Worm (Caenorhabditis elegans): Measurements from ENCODE around the gene H03E18.1.

The H03E18.1 gene

DNA sequence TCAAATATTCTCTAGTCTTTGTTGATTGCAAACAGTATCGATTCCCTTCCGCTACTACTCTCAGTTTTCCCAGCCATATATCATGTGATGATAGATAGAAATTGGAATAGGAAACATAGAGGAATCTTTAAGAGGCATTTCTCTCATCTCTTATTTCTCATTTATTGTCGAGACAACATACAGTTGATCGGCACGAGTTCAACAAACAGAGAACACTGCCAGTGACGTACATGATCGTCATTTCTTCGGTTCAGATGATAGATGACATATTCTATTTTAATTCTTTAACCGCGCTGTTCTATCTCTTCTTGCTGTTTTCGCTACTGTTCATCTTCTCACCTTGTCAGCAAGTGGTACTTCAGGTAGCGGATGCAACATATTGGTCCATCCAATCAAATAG, 32.5 kb upstream of the H03E18.1 start:
- TF ChIP-seq ama-1 (optimal IDR thresholded peaks at IDR 0.05) (no peak), B0310.2 (tag; optimal IDR thresholded peaks at IDR 0.05) (no peak), tbx-11 (GFP tag; IDR thresholded peaks at IDR 0.05) (no peak), hmg-4 (GFP tag; optimal IDR thresholded peaks at IDR 0.05) (no peak), sea-1 (GFP tag; conservative IDR thresholded peaks at IDR 0.05) (no peak), scrt-1 (GFP tag; IDR thresholded peaks at IDR 0.05) (no peak), hnd-1 (tag; optimal IDR thresholded peaks at IDR 0.05) (no peak), pes-1 (GFP tag; IDR thresholded peaks at IDR 0.05) (no peak), ets-7 (tag; optimal IDR thresholded peaks at IDR 0.05) (no peak), ceh-36 (tag; optimal IDR thresholded peaks at IDR 0.05) (no peak), aly-1 (tag; optimal IDR thresholded peaks at IDR 0.05) (no peak), tbx-37 (GFP tag; conservative IDR thresholded peaks at IDR 0.05) (no peak), tra-4 (tag; optimal IDR thresholded peaks at IDR 0.05) (no peak), ceh-13 (GFP tag; optimal IDR thresholded peaks at IDR 0.05) (no peak), flt-1 (GFP tag; IDR thresholded peaks at IDR 0.05) (no peak), hmbx-1 (tag; optimal IDR thresholded peaks at IDR 0.05) (no peak), F13C5.2 (tag; optimal IDR thresholded peaks at IDR 0.05) (no peak)

DNA sequence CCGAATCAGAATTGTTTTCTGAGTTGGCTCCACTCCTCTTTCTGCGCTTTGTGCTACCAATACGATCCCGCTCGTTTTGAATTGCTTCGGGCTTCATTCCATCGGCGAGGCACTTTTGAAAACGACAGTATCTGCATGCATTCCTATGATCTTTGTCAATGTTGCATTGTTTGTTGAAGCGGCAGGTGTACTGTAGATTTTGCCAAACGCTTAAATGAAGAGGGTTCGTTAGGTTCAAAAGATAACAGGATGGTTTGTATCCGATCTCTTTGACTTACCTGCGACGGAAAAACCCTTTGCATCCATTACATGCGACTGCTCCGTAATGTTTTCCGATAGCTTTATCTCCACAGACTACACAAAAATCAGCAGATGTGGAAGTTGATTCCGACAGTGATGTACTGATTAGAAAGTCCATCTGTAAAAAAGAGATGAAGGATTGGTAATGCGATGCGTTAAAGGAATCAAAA, 31.9 kb upstream of the H03E18.1 start, which contains the start of gene nhr-14:
Gene nhr-14, minus strand, starts transcription at position 420 of the 470 bp plus-strand sequence.
- TF ChIP-seq B0310.2 (tag; optimal IDR thresholded peaks at IDR 0.05), result no peak
- no peak for TF ChIP-seq tbx-37 (GFP tag; conservative IDR thresholded peaks at IDR 0.05)

DNA sequence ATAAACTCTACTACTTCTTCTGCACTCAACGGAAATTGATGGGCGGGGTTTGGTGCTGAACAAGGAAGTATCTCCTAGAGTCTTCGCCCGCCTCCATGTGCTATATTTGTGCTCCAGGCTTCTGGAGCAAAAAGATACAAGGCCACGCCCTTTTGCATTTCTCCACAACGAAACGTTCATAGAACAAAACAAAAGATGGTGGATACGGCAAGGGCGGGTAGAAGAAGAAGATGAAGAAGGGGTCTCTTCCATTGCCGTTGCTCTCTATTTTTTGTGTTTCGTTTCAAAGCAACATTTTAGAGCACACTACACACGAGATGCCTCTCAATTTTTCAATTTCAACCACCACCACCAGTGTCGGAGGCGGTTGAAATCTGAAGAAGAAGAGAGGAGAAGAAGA, 31.4 kb upstream of the H03E18.1 start:
- TF ChIP-seq ceh-13 (GFP tag; optimal IDR thresholded peaks at IDR 0.05) (no peak), hnd-1 (tag; optimal IDR thresholded peaks at IDR 0.05) (no peak), pes-1 (GFP tag; IDR thresholded peaks at IDR 0.05) (no peak), tra-4 (tag; optimal IDR thresholded peaks at IDR 0.05) (no peak), ets-7 (tag; optimal IDR thresholded peaks at IDR 0.05) (no peak), flt-1 (GFP tag; IDR thresholded peaks at IDR 0.05) (no peak), tbx-11 (GFP tag; IDR thresholded peaks at IDR 0.05) (no peak), tbx-37 (GFP tag; conservative IDR thresholded peaks at IDR 0.05) (no peak), hmbx-1 (tag; optimal IDR thresholded peaks at IDR 0.05) (no peak), sea-1 (GFP tag; conservative IDR thresholded peaks at IDR 0.05) (no peak), F13C5.2 (tag; optimal IDR thresholded peaks at IDR 0.05) (no peak)

DNA sequence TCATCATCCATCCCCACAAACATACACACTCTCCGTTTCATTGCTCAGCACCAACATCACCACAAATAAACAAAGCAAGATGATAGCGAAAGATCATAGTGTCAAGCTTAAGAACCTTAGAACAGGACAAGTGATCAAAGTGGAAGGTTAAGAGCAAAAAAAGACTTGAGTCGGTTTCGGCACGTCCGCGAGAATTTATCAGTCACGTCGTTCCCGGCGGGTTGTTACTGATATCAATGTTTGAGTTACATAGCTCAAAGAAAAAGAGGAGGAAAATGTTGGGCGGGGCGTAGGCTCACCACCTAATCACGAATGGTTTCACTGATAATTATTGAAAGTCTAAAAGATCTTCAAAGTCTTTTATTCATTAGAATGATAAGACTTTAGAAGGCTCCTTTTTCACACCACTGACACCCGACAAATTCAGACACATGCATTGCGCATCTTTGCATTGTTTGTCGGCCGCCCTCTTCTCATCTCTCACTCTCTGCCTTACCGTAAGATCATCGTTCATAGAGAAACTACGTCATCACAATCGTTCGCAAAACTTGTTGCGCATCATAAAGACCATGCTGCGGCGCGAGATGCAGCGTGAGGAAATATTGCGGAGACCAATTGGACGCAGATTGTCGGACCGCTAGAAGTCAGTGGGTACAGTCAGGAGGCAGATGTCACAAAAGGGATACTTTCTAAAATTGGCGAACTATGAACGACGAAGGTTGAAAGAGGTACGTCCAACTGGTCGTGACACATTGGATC, 30.4 kb upstream of the H03E18.1 start:
- no peak for TF ChIP-seq F13C5.2 (tag; optimal IDR thresholded peaks at IDR 0.05)
- no peak for TF ChIP-seq scrt-1 (GFP tag; IDR thresholded peaks at IDR 0.05)
- TF ChIP-seq sea-1 (GFP tag; conservative IDR thresholded peaks at IDR 0.05), result no peak
- TF ChIP-seq hmg-4 (GFP tag; optimal IDR thresholded peaks at IDR 0.05), result no peak
- TF ChIP-seq ama-1 (optimal IDR thresholded peaks at IDR 0.05), result no peak
- no peak for TF ChIP-seq hmbx-1 (tag; optimal IDR thresholded peaks at IDR 0.05)
- no peak for TF ChIP-seq pes-1 (GFP tag; IDR thresholded peaks at IDR 0.05)
- TF ChIP-seq ceh-36 (tag; optimal IDR thresholded peaks at IDR 0.05), result no peak
- TF ChIP-seq aly-1 (tag; optimal IDR thresholded peaks at IDR 0.05), result no peak
- TF ChIP-seq flt-1 (GFP tag; IDR thresholded peaks at IDR 0.05), result no peak
- no peak for TF ChIP-seq tbx-37 (GFP tag; conservative IDR thresholded peaks at IDR 0.05)
- TF ChIP-seq ets-7 (tag; optimal IDR thresholded peaks at IDR 0.05), result no peak
- no peak for TF ChIP-seq B0310.2 (tag; optimal IDR thresholded peaks at IDR 0.05)
- no peak for TF ChIP-seq hnd-1 (tag; optimal IDR thresholded peaks at IDR 0.05)
- TF ChIP-seq tbx-11 (GFP tag; IDR thresholded peaks at IDR 0.05), result no peak
- TF ChIP-seq tra-4 (tag; optimal IDR thresholded peaks at IDR 0.05), result no peak

DNA sequence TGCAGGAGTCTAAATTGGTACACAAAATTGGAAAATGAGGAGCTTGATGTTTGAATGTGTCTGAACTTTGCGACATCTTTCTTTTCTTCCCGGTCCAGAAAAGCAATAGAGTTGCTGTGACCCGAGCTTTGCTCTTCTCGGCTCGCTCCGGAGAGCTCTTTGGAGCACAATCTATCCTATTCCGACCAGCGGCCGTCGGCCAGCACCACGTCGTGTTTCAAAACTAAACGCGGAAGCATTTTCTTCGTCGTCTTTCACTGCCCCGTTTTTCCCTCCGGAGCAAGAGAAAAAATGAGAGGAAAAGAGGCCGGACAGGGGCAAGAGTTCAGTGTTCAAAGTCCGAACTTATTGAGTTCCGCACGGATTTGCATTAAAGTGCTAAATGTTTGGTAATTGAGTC, 28.6 kb upstream of the H03E18.1 start:
- TF ChIP-seq B0310.2 (tag; optimal IDR thresholded peaks at IDR 0.05) (no peak), ama-1 (optimal IDR thresholded peaks at IDR 0.05) (no peak), scrt-1 (GFP tag; IDR thresholded peaks at IDR 0.05) (no peak), ets-7 (tag; optimal IDR thresholded peaks at IDR 0.05) (no peak), tra-4 (tag; optimal IDR thresholded peaks at IDR 0.05) (no peak), ceh-36 (tag; optimal IDR thresholded peaks at IDR 0.05) (no peak), tbx-37 (GFP tag; conservative IDR thresholded peaks at IDR 0.05) (no peak), ceh-13 (GFP tag; optimal IDR thresholded peaks at IDR 0.05) (no peak), pes-1 (GFP tag; IDR thresholded peaks at IDR 0.05) (no peak), sea-1 (GFP tag; conservative IDR thresholded peaks at IDR 0.05) (no peak), tbx-11 (GFP tag; IDR thresholded peaks at IDR 0.05) (no peak), hnd-1 (tag; optimal IDR thresholded peaks at IDR 0.05) (no peak), aly-1 (tag; optimal IDR thresholded peaks at IDR 0.05) (no peak), F13C5.2 (tag; optimal IDR thresholded peaks at IDR 0.05) (no peak), flt-1 (GFP tag; IDR thresholded peaks at IDR 0.05) (no peak), hmg-4 (GFP tag; optimal IDR thresholded peaks at IDR 0.05) (no peak), hmbx-1 (tag; optimal IDR thresholded peaks at IDR 0.05) (no peak)

DNA sequence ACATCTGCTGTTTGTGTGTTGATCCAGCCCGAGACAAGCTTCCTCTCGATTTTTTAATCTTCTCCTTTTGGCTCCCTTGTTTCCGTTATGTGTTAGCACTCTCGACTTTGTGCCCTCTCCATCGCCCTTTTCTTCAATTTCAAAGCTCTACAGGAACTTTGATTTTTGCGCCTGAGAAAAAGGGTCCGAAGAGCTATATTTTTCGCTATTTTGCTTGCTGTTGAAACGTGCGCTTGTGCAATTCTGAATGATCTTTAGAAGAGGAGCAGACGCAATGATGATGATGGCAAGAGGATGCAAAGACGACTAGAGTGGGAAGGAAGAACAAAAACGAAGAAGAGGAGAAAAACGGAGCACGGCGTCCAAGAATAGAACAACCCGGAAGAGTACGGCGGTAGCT, 26.0 kb upstream of the H03E18.1 start:
- TF ChIP-seq scrt-1 (GFP tag; IDR thresholded peaks at IDR 0.05) (no peak), tbx-37 (GFP tag; conservative IDR thresholded peaks at IDR 0.05) (no peak)

DNA sequence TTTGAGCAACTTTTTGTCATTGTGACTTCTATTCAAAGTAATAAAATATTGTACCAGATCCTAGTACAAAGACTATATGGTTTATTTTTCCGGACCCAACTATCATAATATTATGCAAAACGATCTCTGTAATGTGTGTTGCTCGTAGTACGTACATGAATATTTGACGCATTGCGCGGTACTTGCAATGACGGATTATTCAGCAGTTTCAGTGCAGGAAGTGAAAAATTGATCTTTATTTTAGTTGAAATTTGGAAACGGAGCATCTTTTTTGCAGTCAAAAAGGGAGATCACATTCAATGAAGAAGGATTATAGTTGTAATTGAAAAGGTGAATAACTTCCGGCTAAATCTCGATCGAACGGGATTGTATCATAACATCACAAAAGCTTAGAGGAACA, 23.7 kb upstream of the H03E18.1 start:
- no peak for TF ChIP-seq flt-1 (GFP tag; IDR thresholded peaks at IDR 0.05)
- TF ChIP-seq F13C5.2 (tag; optimal IDR thresholded peaks at IDR 0.05), result no peak
- TF ChIP-seq pes-1 (GFP tag; IDR thresholded peaks at IDR 0.05), result no peak

DNA sequence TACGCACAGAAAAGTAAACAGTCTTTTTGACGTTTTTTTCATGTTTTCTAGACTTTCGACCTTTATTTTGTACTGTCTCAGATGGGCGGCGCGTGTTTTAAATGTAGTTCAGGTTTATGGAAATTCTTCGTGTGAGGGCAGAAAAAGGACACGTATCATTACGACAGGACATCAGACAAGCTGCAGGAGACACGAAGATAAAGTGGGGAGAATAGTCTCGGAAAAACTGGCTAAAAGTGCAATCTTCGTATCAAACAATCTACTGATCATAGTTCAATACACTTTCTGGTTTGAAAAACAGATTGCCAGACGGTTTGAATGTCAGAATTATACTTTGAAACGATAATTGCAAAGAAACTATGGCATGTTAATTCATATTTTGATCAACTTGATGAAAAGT, 22.3 kb upstream of the H03E18.1 start:
- TF ChIP-seq sea-1 (GFP tag; conservative IDR thresholded peaks at IDR 0.05) (no peak), F13C5.2 (tag; optimal IDR thresholded peaks at IDR 0.05) (no peak), ama-1 (optimal IDR thresholded peaks at IDR 0.05) (no peak), ceh-13 (GFP tag; optimal IDR thresholded peaks at IDR 0.05) (no peak), tbx-11 (GFP tag; IDR thresholded peaks at IDR 0.05) (no peak), aly-1 (tag; optimal IDR thresholded peaks at IDR 0.05) (no peak), hnd-1 (tag; optimal IDR thresholded peaks at IDR 0.05) (no peak), scrt-1 (GFP tag; IDR thresholded peaks at IDR 0.05) (no peak), ets-7 (tag; optimal IDR thresholded peaks at IDR 0.05) (no peak), hmbx-1 (tag; optimal IDR thresholded peaks at IDR 0.05) (no peak), tbx-37 (GFP tag; conservative IDR thresholded peaks at IDR 0.05) (no peak), pes-1 (GFP tag; IDR thresholded peaks at IDR 0.05) (no peak), hmg-4 (GFP tag; optimal IDR thresholded peaks at IDR 0.05) (no peak), B0310.2 (tag; optimal IDR thresholded peaks at IDR 0.05) (no peak), flt-1 (GFP tag; IDR thresholded peaks at IDR 0.05) (no peak), ceh-36 (tag; optimal IDR thresholded peaks at IDR 0.05) (no peak), tra-4 (tag; optimal IDR thresholded peaks at IDR 0.05) (no peak)

Data from whole organism, early embryonic.